Fruit fly (Drosophila melanogaster): Measurements from ENCODE around the gene CG6340.

Gene CG6340

dm6 chrX:15482236-15482660 is at the start of gene CG6340:
Gene CG6340, plus strand, starts transcription at chrX:15482374.
- TF ChIP-seq bab1 (GFP tag; optimal IDR thresholded peaks at IDR 0.05), result peak; percentile 12
- TF ChIP-seq CG11617 (GFP tag; optimal IDR thresholded peaks at IDR 0.05), result no peak
- TF ChIP-seq Mnt (GFP tag; optimal IDR thresholded peaks at IDR 0.05), result peak; percentile 44
- TF ChIP-seq tj (GFP tag; optimal IDR thresholded peaks at IDR 0.05), result peak; percentile 6
- TF ChIP-seq CG33017 (tag; optimal IDR thresholded peaks at IDR 0.05), result no peak

dm6 chrX:15441245-15441644 is 40.9 kb upstream of the CG6340 start, which contains the start of gene Cngl:
Gene Cngl, minus strand, starts transcription at chrX:15441252.
- TF ChIP-seq Clk (GFP tag; optimal IDR thresholded peaks at IDR 0.05) (no peak), CG12768 (GFP tag; optimal IDR thresholded peaks at IDR 0.05) (no peak), CG5204 (GFP tag; optimal IDR thresholded peaks at IDR 0.05) (no peak), tj (GFP tag; optimal IDR thresholded peaks at IDR 0.05) (no peak), ovo (GFP tag; optimal IDR thresholded peaks at IDR 0.05) (no peak), CG7045 (GFP tag; optimal IDR thresholded peaks at IDR 0.05) (no peak)

- no peak for TF ChIP-seq cnc (optimal IDR thresholded peaks at IDR 0.05)
- TF ChIP-seq CG11617 (GFP tag; optimal IDR thresholded peaks at IDR 0.05), result no peak
- no peak for TF ChIP-seq Mnt (GFP tag; optimal IDR thresholded peaks at IDR 0.05)
These were observed 38.7 kb upstream of the CG6340 start for dm6 chrX:15443502-15443901.

DNA sequence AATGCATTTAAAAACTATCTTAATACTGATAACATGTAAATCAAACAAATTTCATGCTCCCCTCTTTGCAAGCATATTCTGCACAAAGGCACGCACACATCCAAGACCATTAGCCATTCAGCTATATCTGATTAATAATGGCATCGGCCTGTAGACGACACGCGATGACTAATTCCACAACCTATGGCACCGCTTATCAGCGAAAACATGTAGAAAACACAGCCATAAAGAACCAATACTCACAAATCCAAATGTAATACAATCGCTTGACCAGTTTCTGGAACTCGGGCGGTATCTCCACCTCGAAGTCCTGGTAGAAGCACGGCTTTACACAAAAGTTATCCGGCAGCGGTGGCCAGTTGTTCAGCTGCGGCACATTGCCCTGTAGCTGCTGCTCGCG is 34.0 kb upstream of the CG6340 start:
- no peak for TF ChIP-seq Crg-1 (GFP tag; optimal IDR thresholded peaks at IDR 0.05)
- TF ChIP-seq ovo (GFP tag; optimal IDR thresholded peaks at IDR 0.05), result no peak
- no peak for TF ChIP-seq cic (GFP tag; optimal IDR thresholded peaks at IDR 0.05)
- TF ChIP-seq CG7101 (tag; optimal IDR thresholded peaks at IDR 0.05), result no peak
- no peak for TF ChIP-seq CG33017 (tag; optimal IDR thresholded peaks at IDR 0.05)
- TF ChIP-seq tj (GFP tag; optimal IDR thresholded peaks at IDR 0.05), result no peak
- TF ChIP-seq Clk (GFP tag; optimal IDR thresholded peaks at IDR 0.05), result no peak
- TF ChIP-seq CG5204 (GFP tag; optimal IDR thresholded peaks at IDR 0.05), result no peak
- no peak for TF ChIP-seq toe (GFP tag; optimal IDR thresholded peaks at IDR 0.05)
- TF ChIP-seq CG1620 (GFP tag; optimal IDR thresholded peaks at IDR 0.05), result no peak

DNA sequence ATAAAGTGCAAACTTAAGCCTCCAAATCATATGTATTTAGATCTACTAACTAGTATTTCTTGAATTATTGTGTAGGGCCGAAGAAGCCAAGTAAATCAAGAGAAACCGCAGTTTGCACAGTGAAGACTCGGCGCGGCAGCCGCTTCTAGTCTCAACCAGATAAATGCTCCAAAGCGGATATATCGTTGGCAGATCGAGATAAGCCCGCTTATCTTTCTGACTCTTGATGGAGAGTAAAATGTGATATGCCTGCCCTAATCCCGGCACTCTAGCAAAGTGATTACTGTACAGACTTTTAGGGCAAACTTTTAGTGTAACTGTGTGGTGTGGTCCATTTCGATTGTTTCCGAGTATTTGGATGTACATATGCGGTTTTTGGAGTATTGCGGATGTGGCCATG is 33.4 kb upstream of the CG6340 start:
- TF ChIP-seq bab1 (GFP tag; optimal IDR thresholded peaks at IDR 0.05) (no peak), CG14711 (tag; optimal IDR thresholded peaks at IDR 0.05) (no peak), cic (GFP tag; optimal IDR thresholded peaks at IDR 0.05) (no peak), cnc (optimal IDR thresholded peaks at IDR 0.05) (no peak), Hr96 (GFP tag; optimal IDR thresholded peaks at IDR 0.05) (no peak), CG1620 (GFP tag; optimal IDR thresholded peaks at IDR 0.05) (no peak), Clk (GFP tag; optimal IDR thresholded peaks at IDR 0.05) (no peak), CG5204 (GFP tag; optimal IDR thresholded peaks at IDR 0.05) (no peak), CG33017 (tag; optimal IDR thresholded peaks at IDR 0.05) (no peak), pad (GFP tag; optimal IDR thresholded peaks at IDR 0.05) (no peak), CG12768 (GFP tag; optimal IDR thresholded peaks at IDR 0.05) (no peak), Crg-1 (GFP tag; optimal IDR thresholded peaks at IDR 0.05) (no peak), tj (GFP tag; optimal IDR thresholded peaks at IDR 0.05) (no peak), kay (GFP tag; ENCODE audit: borderline replicate concordance) (no peak), CG7101 (tag; optimal IDR thresholded peaks at IDR 0.05) (no peak), toe (GFP tag; optimal IDR thresholded peaks at IDR 0.05) (no peak), ovo (GFP tag; optimal IDR thresholded peaks at IDR 0.05) (no peak), CG11617 (GFP tag; optimal IDR thresholded peaks at IDR 0.05) (no peak), CG7045 (GFP tag; optimal IDR thresholded peaks at IDR 0.05) (no peak)

dm6 chrX:15449490-15450326 is 32.5 kb upstream of the CG6340 start, which contains the start of the genes Scamp and Ahcy:
Gene Scamp, minus strand, starts transcription at chrX:15449883.
Gene Ahcy, plus strand, starts transcription at chrX:15450261.
- TF ChIP-seq CG33017 (tag; optimal IDR thresholded peaks at IDR 0.05), result no peak
- no peak for TF ChIP-seq ovo (GFP tag; optimal IDR thresholded peaks at IDR 0.05)
- TF ChIP-seq Crg-1 (GFP tag; optimal IDR thresholded peaks at IDR 0.05), result peak; percentile 11
- TF ChIP-seq CG12768 (GFP tag; optimal IDR thresholded peaks at IDR 0.05), result no peak
- no peak for TF ChIP-seq Clk (GFP tag; optimal IDR thresholded peaks at IDR 0.05)
- TF ChIP-seq Mnt (GFP tag; optimal IDR thresholded peaks at IDR 0.05), result no peak
- peak; percentile 31 for TF ChIP-seq Hr96 (GFP tag; optimal IDR thresholded peaks at IDR 0.05)
- TF ChIP-seq pad (GFP tag; optimal IDR thresholded peaks at IDR 0.05), result no peak
- TF ChIP-seq toe (GFP tag; optimal IDR thresholded peaks at IDR 0.05), result peak; percentile 23
- no peak for TF ChIP-seq tj (GFP tag; optimal IDR thresholded peaks at IDR 0.05)
- peak; percentile 11 for TF ChIP-seq CG7101 (tag; optimal IDR thresholded peaks at IDR 0.05)
- peak; percentile 40 for TF ChIP-seq CG5204 (GFP tag; optimal IDR thresholded peaks at IDR 0.05)
- TF ChIP-seq CG14711 (tag; optimal IDR thresholded peaks at IDR 0.05), result no peak
- TF ChIP-seq CG11617 (GFP tag; optimal IDR thresholded peaks at IDR 0.05), result peak; percentile 37
- peak in 1 of 2 experiments; percentile 35 for TF ChIP-seq cnc (optimal IDR thresholded peaks at IDR 0.05)
- no peak for TF ChIP-seq bab1 (GFP tag; optimal IDR thresholded peaks at IDR 0.05)
- TF ChIP-seq CG7045 (GFP tag; optimal IDR thresholded peaks at IDR 0.05), result no peak
- peak; percentile 51 for TF ChIP-seq kay (GFP tag; ENCODE audit: borderline replicate concordance)
- no peak for TF ChIP-seq cic (GFP tag; optimal IDR thresholded peaks at IDR 0.05)
- no peak for TF ChIP-seq CG1620 (GFP tag; optimal IDR thresholded peaks at IDR 0.05)

- no peak for TF ChIP-seq CG33017 (tag; optimal IDR thresholded peaks at IDR 0.05)
- TF ChIP-seq cic (GFP tag; optimal IDR thresholded peaks at IDR 0.05), result no peak
- no peak for TF ChIP-seq pad (GFP tag; optimal IDR thresholded peaks at IDR 0.05)
- no peak for TF ChIP-seq bab1 (GFP tag; optimal IDR thresholded peaks at IDR 0.05)
- TF ChIP-seq Mnt (GFP tag; optimal IDR thresholded peaks at IDR 0.05), result peak; percentile 96
- TF ChIP-seq CG7101 (tag; optimal IDR thresholded peaks at IDR 0.05), result no peak
- TF ChIP-seq cnc (optimal IDR thresholded peaks at IDR 0.05), result peak in 1 of 2 experiments; percentile 18
These were observed 31.9 kb upstream of the CG6340 start for dm6 chrX:15450327-15450644.

Measured in whole organism, adult.